Worm (Caenorhabditis elegans) whole organism, L4 larva: ENCODE results near the gene F41F3.1.

Source experiments
- D1046.2 ChIP-seq: fragments of 200-800 bp; sonication (Bioruptor generic); IDR thresholded peaks from 2 replicates; pipeline ENCODE4 v1.3.6; 2022; ENCODE audit warnings: missing genetic modification characterization, missing compliant biosample characterization
- Y75B8A.6 ChIP-seq: fragments of 200-800 bp; sonication (Bioruptor generic); IDR thresholded peaks from 2 replicates; pipeline ENCODE4 v1.3.6; 2022; ENCODE audit warnings: missing genetic modification reagents, missing genetic modification characterization, missing compliant biosample characterization
- ZK546.5 ChIP-seq, 2 experiments: sonication (generic microtip); optimal IDR thresholded peaks; 2 replicates each; lab custom pipeline; 2017; ENCODE audit warnings: missing biosample characterization in 2 of 2, missing genetic modification characterization in 2 of 2
- aly-2 ChIP-seq: sonication (generic microtip); optimal IDR thresholded peaks from 2 replicates; lab custom pipeline; 2018; ENCODE audit warnings: missing biosample characterization, missing genetic modification characterization
- ama-1 ChIP-seq: fragments of 150-350 bp; optimal IDR thresholded peaks from 2 replicates; lab custom pipeline; 2014; ENCODE audit warnings: inconsistent platforms, mixed read lengths
- attf-4 ChIP-seq: sonication (generic microtip); optimal IDR thresholded peaks from 3 replicates; lab custom pipeline; 2017; ENCODE audit warnings: missing biosample characterization, missing genetic modification characterization
- ceh-32 ChIP-seq: sonication (generic microtip); optimal IDR thresholded peaks from 2 replicates; lab custom pipeline; 2016; ENCODE audit warnings: mild to moderate bottlenecking, missing genetic modification characterization, missing compliant biosample characterization; ENCODE audit not compliant: poor library complexity
- ceh-44 ChIP-seq: fragments of 200-800 bp; sonication (Bioruptor generic); IDR thresholded peaks from 2 replicates; pipeline ENCODE4 v1.3.6; 2022; ENCODE audit warnings: missing genetic modification reagents, missing genetic modification characterization, missing compliant biosample characterization
- ceh-62 ChIP-seq: sonication (generic microtip); optimal IDR thresholded peaks from 2 replicates; lab custom pipeline; 2017; ENCODE audit warnings: missing biosample characterization, missing genetic modification characterization
- cey-2 ChIP-seq: sonication (generic microtip); optimal IDR thresholded peaks from 3 replicates; lab custom pipeline; 2017; ENCODE audit warnings: missing genetic modification characterization, mild to moderate bottlenecking, missing compliant biosample characterization, antibody characterized with exemption, borderline replicate concordance; ENCODE audit not compliant: insufficient read depth
- ctbp-1 ChIP-seq: fragments of 200-800 bp; sonication (Bioruptor generic); IDR thresholded peaks from 2 replicates; pipeline ENCODE4 v1.3.6; 2022; ENCODE audit warnings: missing genetic modification reagents, missing genetic modification characterization, missing compliant biosample characterization
- daf-16 ChIP-seq, 3 experiments: sonication (generic microtip); optimal IDR thresholded peaks; 2 replicates each; lab custom pipeline; 2016 to 2017; ENCODE audit warnings: missing genetic modification characterization in 3 of 3, missing genetic modification reagents in 3 of 3, mild to moderate bottlenecking in 2 of 3, missing compliant biosample characterization in 2 of 3, missing biosample characterization in 1 of 3, moderate library complexity in 1 of 3
- daf-19 ChIP-seq: fragments of 200-800 bp; sonication (Bioruptor generic); conservative IDR thresholded peaks from 2 replicates; pipeline ENCODE4 v1.3.6; 2022; ENCODE audit warnings: missing genetic modification characterization, missing compliant biosample characterization
- daf-8 ChIP-seq: fragments of 200-800 bp; sonication (Bioruptor generic); IDR thresholded peaks from 2 replicates; pipeline ENCODE4 v1.3.6; 2022; ENCODE audit warnings: missing genetic modification characterization, missing compliant biosample characterization
- dmd-6 ChIP-seq: fragments of 200-800 bp; sonication (Bioruptor generic); IDR thresholded peaks from 2 replicates; pipeline ENCODE4 v1.3.6; 2022; ENCODE audit warnings: missing genetic modification reagents, missing genetic modification characterization, missing compliant biosample characterization
- dmd-8 ChIP-seq: fragments of 200-800 bp; sonication (Bioruptor generic); IDR thresholded peaks from 2 replicates; pipeline ENCODE4 v1.3.6; 2022; ENCODE audit warnings: missing genetic modification characterization, missing compliant biosample characterization
- dpl-1 ChIP-seq: fragments of 150-350 bp; optimal IDR thresholded peaks from 2 replicates; lab custom pipeline; 2014; ENCODE audit warnings: missing biosample characterization, missing genetic modification reagents, missing genetic modification characterization
- duxl-1 ChIP-seq: sonication (generic microtip); optimal IDR thresholded peaks from 2 replicates; lab custom pipeline; 2016; ENCODE audit warnings: mild to moderate bottlenecking, missing genetic modification characterization, moderate library complexity, missing compliant biosample characterization; ENCODE audit not compliant: poor library complexity
- dve-1 ChIP-seq: sonication (generic microtip); optimal IDR thresholded peaks from 2 replicates; lab custom pipeline; 2017; ENCODE audit warnings: antibody characterized with exemption, mild to moderate bottlenecking, missing genetic modification characterization, missing compliant biosample characterization; ENCODE audit not compliant: insufficient read depth
- egl-27 ChIP-seq: sonication (generic microtip); optimal IDR thresholded peaks from 3 replicates; lab custom pipeline; 2017; ENCODE audit warnings: missing biosample characterization, missing genetic modification reagents, missing genetic modification characterization
- egl-43 ChIP-seq: fragments of 200-800 bp; sonication (Bioruptor generic); IDR thresholded peaks from 2 replicates; pipeline ENCODE4 v1.3.6; 2022; ENCODE audit warnings: missing genetic modification reagents, missing genetic modification characterization, missing compliant biosample characterization
- hif-1 ChIP-seq, 2 experiments: sonication (generic microtip); optimal IDR thresholded peaks; 2 replicates each; lab custom pipeline; 2016 to 2017; ENCODE audit warnings: missing compliant biosample characterization in 2 of 2, missing genetic modification characterization in 2 of 2, missing genetic modification reagents in 2 of 2, missing genotype in 2 of 2, mild to moderate bottlenecking in 1 of 2
- hlh-30 ChIP-seq: sonication (generic microtip); optimal IDR thresholded peaks from 2 replicates; lab custom pipeline; 2017; ENCODE audit warnings: antibody characterized with exemption, mild to moderate bottlenecking, missing genetic modification characterization, missing compliant biosample characterization; ENCODE audit not compliant: insufficient read depth
- jun-1 ChIP-seq: fragments of 150-350 bp; optimal IDR thresholded peaks from 2 replicates; lab custom pipeline; 2014; ENCODE audit warnings: missing biosample characterization, missing genetic modification reagents, missing genetic modification characterization
- lin-1 ChIP-seq: fragments of 200-800 bp; sonication (Bioruptor generic); IDR thresholded peaks from 2 replicates; pipeline ENCODE4 v1.3.6; 2022; ENCODE audit warnings: missing genetic modification reagents, missing genetic modification characterization, missing compliant biosample characterization
- lin-29 ChIP-seq: fragments of 200-800 bp; sonication (Bioruptor generic); IDR thresholded peaks from 2 replicates; pipeline ENCODE4 v1.3.6; 2022; ENCODE audit warnings: missing genetic modification reagents, missing genetic modification characterization, missing compliant biosample characterization
- madf-5 ChIP-seq, 2 experiments: fragments of 200-800 bp; sonication (Bioruptor generic); IDR thresholded peaks; 2 replicates each; pipeline ENCODE4 v1.3.6; 2022; ENCODE audit warnings: missing compliant biosample characterization in 2 of 2, missing genetic modification characterization in 2 of 2
- madf-9 ChIP-seq: fragments of 200-800 bp; sonication (Bioruptor generic); conservative IDR thresholded peaks from 2 replicates; pipeline ENCODE4 v1.3.6; 2022; ENCODE audit warnings: missing genetic modification reagents, missing genetic modification characterization, missing compliant biosample characterization
- mdl-1 ChIP-seq, 2 experiments: fragments of 150-350 bp in 1 of 2; sonication (generic microtip) in 1 of 2; optimal IDR thresholded peaks; 2 replicates each; lab custom pipeline; 2014 to 2017; ENCODE audit warnings: missing biosample characterization in 2 of 2, missing genetic modification characterization in 2 of 2
- mxl-2 ChIP-seq: fragments of 200-800 bp; sonication (Bioruptor generic); conservative IDR thresholded peaks from 2 replicates; pipeline ENCODE4 v1.3.6; 2022; ENCODE audit warnings: missing genetic modification reagents, missing genetic modification characterization, missing compliant biosample characterization
- mxl-3 ChIP-seq: fragments of 200-800 bp; sonication (Bioruptor generic); optimal IDR thresholded peaks from 2 replicates; lab custom pipeline; 2018; ENCODE audit warnings: mild to moderate bottlenecking, missing genetic modification characterization, missing compliant biosample characterization
- nhr-102 ChIP-seq: sonication (generic microtip); optimal IDR thresholded peaks from 2 replicates; lab custom pipeline; 2016; ENCODE audit warnings: mild to moderate bottlenecking, missing genetic modification characterization, moderate library complexity, missing compliant biosample characterization
- nhr-11 ChIP-seq: fragments of 150-350 bp; optimal IDR thresholded peaks from 2 replicates; lab custom pipeline; 2014; ENCODE audit warnings: missing biosample characterization, missing genetic modification characterization
- nhr-28 ChIP-seq: fragments of 150-350 bp; optimal IDR thresholded peaks from 2 replicates; lab custom pipeline; 2014; ENCODE audit warnings: missing biosample characterization, missing genetic modification characterization
- nhr-41 ChIP-seq: fragments of 200-800 bp; sonication (Bioruptor generic); IDR thresholded peaks from 2 replicates; pipeline ENCODE4 v1.3.6; 2022; ENCODE audit warnings: missing genetic modification reagents, missing genetic modification characterization, missing compliant biosample characterization
- nhr-76 ChIP-seq: fragments of 150-350 bp; optimal IDR thresholded peaks from 2 replicates; lab custom pipeline; 2014; ENCODE audit warnings: missing biosample characterization, missing genetic modification characterization
- nhr-77 ChIP-seq: fragments of 150-350 bp; optimal IDR thresholded peaks from 2 replicates; lab custom pipeline; 2014; ENCODE audit warnings: missing biosample characterization, missing genetic modification characterization
- pha-4 ChIP-seq, 2 experiments: fragments of 150-350 bp in 1 of 2; fragments of 200-800 bp in 1 of 2; sonication (Bioruptor generic) in 1 of 2; IDR thresholded peaks in 1 of 2; optimal IDR thresholded peaks in 1 of 2; 2 replicates each; pipeline versions ENCODE4 v1.3.6 to Lab custom; 2014 to 2022; ENCODE audit warnings: missing genetic modification characterization in 2 of 2, missing genetic modification reagents in 2 of 2, missing biosample characterization in 1 of 2, missing compliant biosample characterization in 1 of 2
- pqm-1 ChIP-seq: sonication (generic microtip); optimal IDR thresholded peaks from 2 replicates; lab custom pipeline; 2017; ENCODE audit warnings: missing biosample characterization, missing genetic modification characterization
- sdz-12 ChIP-seq: fragments of 200-800 bp; sonication (Bioruptor generic); optimal IDR thresholded peaks from 2 replicates; lab custom pipeline; 2018; ENCODE audit warnings: mild to moderate bottlenecking, missing genetic modification characterization, missing compliant biosample characterization
- snpc-1.2 ChIP-seq: fragments of 200-800 bp; sonication (Bioruptor generic); IDR thresholded peaks from 2 replicates; pipeline ENCODE4 v1.3.6; 2022; ENCODE audit warnings: missing genetic modification reagents, missing genetic modification characterization, missing compliant biosample characterization
- tag-97 ChIP-seq: fragments of 200-800 bp; sonication (Bioruptor generic); IDR thresholded peaks from 2 replicates; pipeline ENCODE4 v1.3.6; 2022; ENCODE audit warnings: missing genetic modification characterization, missing compliant biosample characterization
- tra-1 ChIP-seq: fragments of 200-800 bp; sonication (Bioruptor generic); IDR thresholded peaks from 2 replicates; pipeline ENCODE4 v1.3.6; 2022; ENCODE audit warnings: missing genetic modification reagents, missing genetic modification characterization, missing compliant biosample characterization
- vab-7 ChIP-seq: fragments of 200-800 bp; sonication (Bioruptor generic); IDR thresholded peaks from 2 replicates; pipeline ENCODE4 v1.3.6; 2022; ENCODE audit warnings: missing genetic modification reagents, missing genetic modification characterization, missing compliant biosample characterization
- zfp-2 ChIP-seq: sonication (generic microtip); optimal IDR thresholded peaks from 2 replicates; lab custom pipeline; 2016; ENCODE audit warnings: mild to moderate bottlenecking, missing genetic modification characterization, missing compliant biosample characterization
- zip-2 ChIP-seq: fragments of 150-350 bp; optimal IDR thresholded peaks from 2 replicates; lab custom pipeline; 2014; ENCODE audit warnings: missing biosample characterization, missing genetic modification characterization

F41F3.1 gene

ce11 chrV:4628517-4628930 lies 25.8 kb upstream of the F41F3.1 start, which contains the start of gene pmt-2 (continued):
- TF ChIP-seq dmd-6 (GFP tag; lab: Robert Waterston, UW) (peak; percentile 50), ceh-44 (GFP tag; lab: Robert Waterston, UW) (no peak), mdl-1 (tag; optimal IDR thresholded peaks at IDR 0.05; lab: Kevin White, UChicago) (peak in 1 of 2 experiments; percentile 23), vab-7 (no peak), lin-1 (GFP tag; lab: Robert Waterston, UW) (no peak), tag-97 (GFP tag; lab: Robert Waterston, UW) (no peak), madf-5 (GFP tag; IDR thresholded peaks at IDR 0.05; lab: Robert Waterston, UW) (no peak), nhr-41 (GFP tag; lab: Robert Waterston, UW) (no peak), hif-1 (tag; optimal IDR thresholded peaks at IDR 0.05; lab: Kevin White, UChicago) (no peak), mxl-3 (GFP tag; lab: Kevin White, UChicago) (peak; percentile 87), pha-4 (GFP tag; IDR thresholded peaks at IDR 0.05; lab: Robert Waterston, UW) (no peak), pha-4 (tag; optimal IDR thresholded peaks at IDR 0.05; lab: Kevin White, UChicago) (no peak), duxl-1 (no peak), sdz-12 (no peak)
- TF ChIP-seq, all 104 proteins: peak for 20

- TF ChIP-seq sdz-12 (no peak), zip-2 (tag; lab: Kevin White, UChicago) (no peak), daf-19 (GFP tag; lab: Robert Waterston, UW) (no peak), nhr-28 (tag; lab: Kevin White, UChicago) (peak; percentile 88), egl-27 (tag; lab: Kevin White, UChicago) (no peak), aly-2 (tag; lab: Kevin White, UChicago) (no peak), nhr-102 (tag; lab: Kevin White, UChicago) (no peak), ceh-62 (tag; lab: Kevin White, UChicago) (no peak), mdl-1 (tag; optimal IDR thresholded peaks at IDR 0.05; lab: Kevin White, UChicago) (no peak), ceh-32 (tag; lab: Kevin White, UChicago) (no peak), mxl-2 (GFP tag; lab: Robert Waterston, UW) (no peak), lin-29 (no peak), dmd-6 (GFP tag; lab: Robert Waterston, UW) (peak; percentile 26; the same call in 1 of the 2 replicates), madf-5 (GFP tag; IDR thresholded peaks at IDR 0.05; lab: Robert Waterston, UW) (no peak), jun-1 (tag; lab: Kevin White, UChicago) (no peak), nhr-11 (tag; lab: Kevin White, UChicago) (no peak), ctbp-1 (GFP tag; lab: Robert Waterston, UW) (no peak), egl-43 (GFP tag; lab: Robert Waterston, UW) (no peak), zfp-2 (tag; lab: Kevin White, UChicago) (no peak), snpc-1.2 (GFP tag; lab: Robert Waterston, UW) (no peak), ZK546.5 (tag; optimal IDR thresholded peaks at IDR 0.05; lab: Kevin White, UChicago) (no peak), Y75B8A.6 (GFP tag; lab: Robert Waterston, UW) (no peak), lin-1 (GFP tag; lab: Robert Waterston, UW) (0 out of 2 replicates have a peak, but pooled peaks have one; percentile 19), nhr-77 (tag; lab: Kevin White, UChicago) (peak; percentile 74), nhr-76 (tag; lab: Kevin White, UChicago) (no peak), ama-1 (lab: Kevin White, UChicago) (no peak), dmd-8 (GFP tag; lab: Robert Waterston, UW) (no peak), vab-7 (no peak), mxl-3 (GFP tag; lab: Kevin White, UChicago) (no peak), hif-1 (tag; optimal IDR thresholded peaks at IDR 0.05; lab: Kevin White, UChicago) (no peak), pqm-1 (tag; lab: Kevin White, UChicago) (peak; percentile 66), madf-9 (GFP tag; lab: Robert Waterston, UW) (no peak), dpl-1 (GFP tag; lab: Kevin White, UChicago) (no peak), dve-1 (tag; lab: Kevin White, UChicago) (peak; percentile 73), tra-1 (GFP tag; lab: Robert Waterston, UW) (no peak), tag-97 (GFP tag; lab: Robert Waterston, UW) (no peak), daf-8 (no peak), cey-2 (no peak), pha-4 (GFP tag; IDR thresholded peaks at IDR 0.05; lab: Robert Waterston, UW) (no peak), pha-4 (tag; optimal IDR thresholded peaks at IDR 0.05; lab: Kevin White, UChicago) (no peak), daf-16 (GFP tag; optimal IDR thresholded peaks at IDR 0.05; lab: Kevin White, UChicago) (no peak), daf-16 (tag; optimal IDR thresholded peaks at IDR 0.05; lab: Kevin White, UChicago) (peak; percentile 74), attf-4 (no peak), D1046.2 (GFP tag; lab: Robert Waterston, UW) (no peak), hlh-30 (tag; lab: Kevin White, UChicago) (no peak)
Measured at ce11 chrV:4630267-4630666, 24.1 kb upstream of the F41F3.1 start.
